Worm (Caenorhabditis elegans) whole organism, L2 larva: ENCODE data around the gene sru-31.

Experiments
- R02D3.7 ChIP-seq: fragments of 150-350 bp; optimal IDR thresholded peaks from 2 replicates; lab custom pipeline; 2014; ENCODE audit warnings: missing biosample characterization, missing genetic modification characterization
- egl-27 ChIP-seq: sonication (generic microtip); optimal IDR thresholded peaks from 3 replicates; lab custom pipeline; 2017; ENCODE audit warnings: missing biosample characterization, missing genetic modification reagents, missing genetic modification characterization
- lin-11 ChIP-seq: fragments of 150-350 bp; sonication (generic microtip); optimal IDR thresholded peaks from 2 replicates; lab custom pipeline; 2014; ENCODE audit warnings: missing biosample characterization, missing genetic modification characterization, inconsistent platforms, mixed read lengths
- lin-13 ChIP-seq: fragments of 150-350 bp; optimal IDR thresholded peaks from 2 replicates; lab custom pipeline; 2014; ENCODE audit warnings: missing biosample characterization, missing genetic modification reagents, missing genetic modification characterization
- mab-5 ChIP-seq: fragments of 150-350 bp; optimal IDR thresholded peaks from 2 replicates; lab custom pipeline; 2014; ENCODE audit warnings: missing biosample characterization, missing genetic modification characterization
- mbf-1 ChIP-seq: sonication (generic microtip); optimal IDR thresholded peaks from 2 replicates; lab custom pipeline; 2017; ENCODE audit warnings: missing biosample characterization, missing genetic modification characterization
- mdl-1 ChIP-seq, 2 experiments: fragments of 150-350 bp in 1 of 2; sonication (generic microtip) in 1 of 2; optimal IDR thresholded peaks; 2 replicates each; lab custom pipeline; 2017; ENCODE audit warnings: missing biosample characterization in 2 of 2, missing genetic modification characterization in 2 of 2
- nhr-11 ChIP-seq: fragments of 150-350 bp; optimal IDR thresholded peaks from 2 replicates; lab custom pipeline; 2014; ENCODE audit warnings: missing biosample characterization, missing genetic modification characterization
- nhr-21 ChIP-seq: fragments of 150-350 bp; optimal IDR thresholded peaks from 2 replicates; lab custom pipeline; 2014; ENCODE audit warnings: missing biosample characterization, missing genetic modification characterization
- nhr-237 ChIP-seq: fragments of 150-350 bp; optimal IDR thresholded peaks from 2 replicates; lab custom pipeline; 2014; ENCODE audit warnings: missing biosample characterization, missing genetic modification characterization

- no peak for TF ChIP-seq nhr-237 (tag; lab: Kevin White, UChicago)
- TF ChIP-seq mdl-1 (tag; optimal IDR thresholded peaks at IDR 0.05; lab: Kevin White, UChicago), result no peak
- no peak for TF ChIP-seq R02D3.7
- TF ChIP-seq egl-27 (tag; lab: Kevin White, UChicago), result no peak
- TF ChIP-seq mab-5 (tag; lab: Kevin White, UChicago), result no peak
- TF ChIP-seq nhr-21 (tag; lab: Kevin White, UChicago), result no peak
- no peak for TF ChIP-seq lin-11 (tag; lab: Kevin White, UChicago)
- no peak for TF ChIP-seq mbf-1 (tag; lab: Kevin White, UChicago)
- TF ChIP-seq nhr-11, result no peak
- TF ChIP-seq lin-13 (GFP tag; lab: Kevin White, UChicago), result no peak
Observed at ce11 chrV:9835945-9836344, 19.5 kb downstream of the sru-31 start, which contains the start of gene sru-38.
